Worm (Caenorhabditis elegans) whole organism, L2 larva: ENCODE data around the gene B0024.15.

ENCODE experiments used
- Y55F3AM.14 ChIP-seq: fragments of 200-800 bp; sonication (Bioruptor generic); optimal IDR thresholded peaks from 2 replicates; lab custom pipeline; 2018; ENCODE audit warnings: mild to moderate bottlenecking, missing genetic modification characterization, missing compliant biosample characterization
- ceh-82 ChIP-seq: fragments of 150-350 bp; optimal IDR thresholded peaks from 2 replicates; lab custom pipeline; 2014; ENCODE audit warnings: missing biosample characterization, missing genetic modification characterization
- lin-13 ChIP-seq: fragments of 150-350 bp; optimal IDR thresholded peaks from 2 replicates; lab custom pipeline; 2014; ENCODE audit warnings: missing biosample characterization, missing genetic modification reagents, missing genetic modification characterization

- no peak for TF ChIP-seq ceh-82 (tag; lab: Kevin White, UChicago)
- TF ChIP-seq lin-13 (GFP tag; lab: Kevin White, UChicago) = no peak
- no peak for TF ChIP-seq Y55F3AM.14 (GFP tag; lab: Kevin White, UChicago)
Observed at ce11 chrV:10283444-10283843, 6.4 kb upstream of the B0024.15 start, which contains the start of gene lys-3.
